Fruit fly (Drosophila melanogaster): ENCODE data around the gene RhoGAP68F.

The RhoGAP68F gene

dm6 chr3L:12092860-12093359, 45.8 kb upstream of the RhoGAP68F start (continued):
- no peak for TF ChIP-seq CG3838 (GFP tag; optimal IDR thresholded peaks at IDR 0.05)
- TF ChIP-seq Ets65A (GFP tag), result peak; percentile 3
- peak; percentile 96 for TF ChIP-seq CG13894 (tag; optimal IDR thresholded peaks at IDR 0.05)
- TF ChIP-seq ind (GFP tag; optimal IDR thresholded peaks at IDR 0.05), result no peak
- TF ChIP-seq insv (GFP tag; optimal IDR thresholded peaks at IDR 0.05), result no peak
- 0 out of 4 replicates have a peak, but pooled peaks have one; percentile 38 for TF ChIP-seq chinmo (GFP tag; IDR thresholded peaks at IDR 0.05; ENCODE audit: partially characterized antibody)
- peak; percentile 17 for TF ChIP-seq kni (GFP tag; optimal IDR thresholded peaks at IDR 0.05)

- TF ChIP-seq unpg (GFP tag; optimal IDR thresholded peaks at IDR 0.05) (no peak), CG32532 (GFP tag; IDR thresholded peaks at IDR 0.05) (no peak)
These were observed 42.7 kb upstream of the RhoGAP68F start for dm6 chr3L:12095960-12096359.

- peak; percentile 31 for TF ChIP-seq lab (GFP tag; optimal IDR thresholded peaks at IDR 0.05)
- TF ChIP-seq CoRest (tag; optimal IDR thresholded peaks at IDR 0.05), result peak; percentile 42
- no peak for TF ChIP-seq CG12155 (GFP tag; optimal IDR thresholded peaks at IDR 0.05)
- 0 out of 3 replicates have a peak, but pooled peaks have one; percentile 44 for TF ChIP-seq dysf (GFP tag; IDR thresholded peaks at IDR 0.05)
- TF ChIP-seq CG17829 (tag; optimal IDR thresholded peaks at IDR 0.05), result peak; percentile 23
- peak; percentile 72 for TF ChIP-seq Med (GFP tag)
- peak in 1 of 2 experiments; percentile 1 for TF ChIP-seq Eip74EF (GFP tag; optimal IDR thresholded peaks at IDR 0.05)
- TF ChIP-seq fd96Cb (tag; optimal IDR thresholded peaks at IDR 0.05), result peak; percentile 18
- TF ChIP-seq tin (GFP tag; optimal IDR thresholded peaks at IDR 0.05), result peak; percentile 5
- TF ChIP-seq CG32767 (GFP tag; IDR thresholded peaks at IDR 0.05), result 0 out of 2 replicates have a peak, but pooled peaks have one; percentile 16
- peak; percentile 60 for TF ChIP-seq gem (tag; optimal IDR thresholded peaks at IDR 0.05)
- TF ChIP-seq CG4404 (GFP tag; IDR thresholded peaks at IDR 0.05), result no peak; the same call in 1 of the 2 replicates
- 0 out of 2 replicates have a peak, but pooled peaks have one; percentile 13 for TF ChIP-seq Rfx (GFP tag; IDR thresholded peaks at IDR 0.05)
- peak; percentile 25 for TF ChIP-seq nau (GFP tag; optimal IDR thresholded peaks at IDR 0.05)
- peak; percentile 51; the same call in 1 of the 2 replicates for TF ChIP-seq CG6689 (GFP tag; IDR thresholded peaks at IDR 0.05)
- no peak for TF ChIP-seq Ssrp (tag; optimal IDR thresholded peaks at IDR 0.05)
- TF ChIP-seq Ptx1 (GFP tag; IDR thresholded peaks at IDR 0.05), result peak; percentile 29; the same call in 1 of the 2 replicates
- no peak for TF ChIP-seq CG8089 (GFP tag; optimal IDR thresholded peaks at IDR 0.05)
- peak; percentile 24 for TF ChIP-seq CG30403 (GFP tag; optimal IDR thresholded peaks at IDR 0.05)
- TF ChIP-seq CG7271 (tag; optimal IDR thresholded peaks at IDR 0.05), result no peak
- no peak for TF ChIP-seq fu2 (GFP tag; optimal IDR thresholded peaks at IDR 0.05)
- peak; percentile 63; the same call in 1 of the 2 replicates for TF ChIP-seq Drgx (GFP tag; IDR thresholded peaks at IDR 0.05)
- TF ChIP-seq E2f2 (GFP tag; IDR thresholded peaks at IDR 0.05), result peak; percentile 30; the same call in 1 of the 2 replicates
- TF ChIP-seq zen (tag; optimal IDR thresholded peaks at IDR 0.05), result peak; percentile 45
- peak; percentile 50; the same call in 2 of the 3 replicates for TF ChIP-seq row (GFP tag; IDR thresholded peaks at IDR 0.05)
- TF ChIP-seq CG1529 (GFP tag; optimal IDR thresholded peaks at IDR 0.05), result peak; percentile 9
- peak; percentile 47; the same call in 1 of the 2 replicates for TF ChIP-seq CG31441 (GFP tag; IDR thresholded peaks at IDR 0.05)
- peak; percentile 31 for TF ChIP-seq tio (GFP tag; optimal IDR thresholded peaks at IDR 0.05)
- TF ChIP-seq Blimp-1 (GFP tag; optimal IDR thresholded peaks at IDR 0.05), result peak; percentile 25
- peak; percentile 56 for TF ChIP-seq CG2712 (tag; optimal IDR thresholded peaks at IDR 0.05)
- peak; percentile 52 for TF ChIP-seq Sox102F (GFP tag; optimal IDR thresholded peaks at IDR 0.05)
- no peak for TF ChIP-seq D (optimal IDR thresholded peaks at IDR 0.05)
- no peak for TF ChIP-seq D (GFP tag; optimal IDR thresholded peaks at IDR 0.05)
- TF ChIP-seq CG13775 (GFP tag; optimal IDR thresholded peaks at IDR 0.05), result peak; percentile 11
- TF ChIP-seq E2f1 (GFP tag; IDR thresholded peaks at IDR 0.05), result no peak; the same call in 1 of the 2 replicates
These were observed 41.6 kb upstream of the RhoGAP68F start for dm6 chr3L:12096799-12097662.

Measured in whole organism, embryonic.